Fruit fly (Drosophila melanogaster) whole organism, prepupa: Measurements from ENCODE around the gene CG7966.

ENCODE experiments used
- CG10631 ChIP-seq: fragments of 200-800 bp; sonication (Bioruptor generic); optimal IDR thresholded peaks from 2 replicates; lab custom pipeline; 2016; ENCODE audit warnings: missing biosample characterization, missing genetic modification characterization
- CG10669 ChIP-seq: fragments of 200-800 bp; sonication (Bioruptor generic); optimal IDR thresholded peaks from 3 replicates; lab custom pipeline; 2018; ENCODE audit warnings: missing biosample characterization, mild to moderate bottlenecking, missing genetic modification characterization, moderate library complexity
- CG15336 ChIP-seq: fragments of 200-800 bp; sonication (Bioruptor generic); IDR thresholded peaks from 2 replicates; pipeline ENCODE4 v1.3.6; 2022; ENCODE audit warnings: missing biosample characterization, missing genetic modification characterization
- CG1621 ChIP-seq: fragments of 200-800 bp; sonication (Bioruptor generic); optimal IDR thresholded peaks from 3 replicates; lab custom pipeline; 2018; ENCODE audit warnings: missing biosample characterization, mild to moderate bottlenecking, missing genetic modification characterization
- CG16779 ChIP-seq: fragments of 200-800 bp; sonication (Bioruptor generic); optimal IDR thresholded peaks from 3 replicates; lab custom pipeline; 2017; ENCODE audit warnings: missing biosample characterization, mild to moderate bottlenecking, missing genetic modification characterization
- CG3032 ChIP-seq: fragments of 200-800 bp; optimal IDR thresholded peaks from 2 replicates; lab custom pipeline; 2019; ENCODE audit warnings: missing biosample characterization, mild to moderate bottlenecking, missing genetic modification characterization, moderate library complexity
- CG31627 ChIP-seq: fragments of 200-800 bp; sonication (Bioruptor generic); optimal IDR thresholded peaks from 3 replicates; lab custom pipeline; 2016; ENCODE audit warnings: missing biosample characterization, missing genetic modification characterization
- CG32006 ChIP-seq: fragments of 200-800 bp; sonication (Bioruptor generic); optimal IDR thresholded peaks from 3 replicates; lab custom pipeline; 2017; ENCODE audit warnings: missing biosample characterization, mild to moderate bottlenecking, missing genetic modification characterization
- CG3919 ChIP-seq: fragments of 200-800 bp; sonication (Bioruptor generic); optimal IDR thresholded peaks from 3 replicates; lab custom pipeline; 2016; ENCODE audit warnings: missing biosample characterization, missing genetic modification characterization
- CG4318 ChIP-seq: fragments of 200-800 bp; sonication (Bioruptor generic); optimal IDR thresholded peaks from 3 replicates; lab custom pipeline; 2017; ENCODE audit warnings: missing biosample characterization, mild to moderate bottlenecking, missing genetic modification characterization
- CG6163 ChIP-seq: fragments of 200-800 bp; sonication (Bioruptor generic); IDR thresholded peaks from 3 replicates; pipeline ENCODE4 v1.3.6; 2022; ENCODE audit warnings: missing biosample characterization, missing genetic modification characterization
- CG6276 ChIP-seq: fragments of 200-800 bp; sonication (Bioruptor generic); optimal IDR thresholded peaks from 2 replicates; lab custom pipeline; 2017; ENCODE audit warnings: missing biosample characterization, mild to moderate bottlenecking, missing genetic modification characterization
- CG6792 ChIP-seq: fragments of 200-800 bp; sonication (Bioruptor generic); optimal IDR thresholded peaks from 3 replicates; lab custom pipeline; 2016; ENCODE audit warnings: missing biosample characterization, missing genetic modification characterization
- CG8119 ChIP-seq: fragments of 200-800 bp; sonication (Bioruptor generic); IDR thresholded peaks from 3 replicates; pipeline ENCODE4 v1.3.6; 2022; ENCODE audit warnings: missing biosample characterization, missing genetic modification characterization
- CG8319 ChIP-seq: fragments of 200-800 bp; sonication (Bioruptor generic); optimal IDR thresholded peaks from 3 replicates; lab custom pipeline; 2016; ENCODE audit warnings: missing biosample characterization, missing genetic modification characterization
- CG8632 ChIP-seq: fragments of 200-800 bp; sonication (Bioruptor generic); optimal IDR thresholded peaks from 3 replicates; lab custom pipeline; 2016; ENCODE audit warnings: missing biosample characterization, missing genetic modification characterization
- CG9139 ChIP-seq: fragments of 200-800 bp; sonication (Bioruptor generic); optimal IDR thresholded peaks from 3 replicates; lab custom pipeline; 2017; ENCODE audit warnings: missing biosample characterization, mild to moderate bottlenecking, missing genetic modification characterization
- Eip75B ChIP-seq: fragments of 200-800 bp; sonication (Bioruptor generic); optimal IDR thresholded peaks from 3 replicates; lab custom pipeline; 2016; ENCODE audit warnings: missing biosample characterization, missing genetic modification characterization
- Eip78C ChIP-seq: fragments of 200-800 bp; sonication (Bioruptor generic); peaks from one replicate; lab custom pipeline; 2016; ENCODE audit warnings: missing biosample characterization, missing genetic modification characterization
- Eip93F ChIP-seq: fragments of 200-800 bp; sonication (Bioruptor generic); optimal IDR thresholded peaks from 2 replicates; lab custom pipeline; 2016; ENCODE audit warnings: missing biosample characterization, mild to moderate bottlenecking, missing genetic modification characterization
- Ets96B ChIP-seq: fragments of 200-800 bp; optimal IDR thresholded peaks from 2 replicates; lab custom pipeline; 2019; ENCODE audit warnings: missing biosample characterization, mild to moderate bottlenecking, missing genetic modification characterization, moderate library complexity
- Gug ChIP-seq: fragments of 200-800 bp; sonication (Bioruptor generic); IDR thresholded peaks from 2 replicates; pipeline ENCODE4 v1.3.6; 2022; ENCODE audit warnings: missing biosample characterization, missing genetic modification characterization
- Hr38 ChIP-seq: sonication (Bioruptor generic); optimal IDR thresholded peaks from 2 replicates; lab custom pipeline; 2016; ENCODE audit warnings: missing biosample characterization, missing genetic modification characterization
- Hr39 ChIP-seq: fragments of 200-800 bp; sonication (Bioruptor generic); optimal IDR thresholded peaks from 2 replicates; lab custom pipeline; 2016; ENCODE audit warnings: missing biosample characterization, missing genetic modification characterization
- Hr4 ChIP-seq: fragments of 200-800 bp; sonication (Bioruptor generic); optimal IDR thresholded peaks from 3 replicates; lab custom pipeline; 2016; ENCODE audit warnings: missing biosample characterization, missing genetic modification characterization
- Lpt ChIP-seq: fragments of 200-800 bp; sonication (Bioruptor generic); optimal IDR thresholded peaks from 3 replicates; lab custom pipeline; 2016; ENCODE audit warnings: missing biosample characterization, missing genetic modification characterization
- Met ChIP-seq: fragments of 200-800 bp; sonication (Bioruptor generic); optimal IDR thresholded peaks from 3 replicates; lab custom pipeline; 2016; ENCODE audit warnings: missing biosample characterization, missing genetic modification characterization
- OdsH ChIP-seq: fragments of 200-800 bp; sonication (Bioruptor generic); optimal IDR thresholded peaks from 3 replicates; lab custom pipeline; 2016; ENCODE audit warnings: missing biosample characterization, missing genetic modification characterization
- Smox ChIP-seq: fragments of 200-800 bp; sonication (Bioruptor generic); optimal IDR thresholded peaks from 3 replicates; lab custom pipeline; 2016; ENCODE audit warnings: missing biosample characterization, missing genetic modification characterization
- Sox14 ChIP-seq: fragments of 200-800 bp; sonication (Bioruptor generic); optimal IDR thresholded peaks from 3 replicates; lab custom pipeline; 2016; ENCODE audit warnings: missing biosample characterization, missing genetic modification characterization
- Sox15 ChIP-seq: fragments of 200-800 bp; sonication (Bioruptor generic); optimal IDR thresholded peaks from 3 replicates; lab custom pipeline; 2016; ENCODE audit warnings: missing biosample characterization, missing genetic modification characterization
- acj6 ChIP-seq: fragments of 200-800 bp; sonication (Bioruptor generic); optimal IDR thresholded peaks from 3 replicates; lab custom pipeline; 2016; ENCODE audit warnings: missing biosample characterization, missing genetic modification characterization
- cyc ChIP-seq: fragments of 200-800 bp; sonication (Bioruptor generic); optimal IDR thresholded peaks from 3 replicates; lab custom pipeline; 2016; ENCODE audit warnings: missing biosample characterization, missing genetic modification characterization
- dsx ChIP-seq: fragments of 200-800 bp; optimal IDR thresholded peaks from 3 replicates; lab custom pipeline; 2019; ENCODE audit warnings: missing biosample characterization, mild to moderate bottlenecking, missing genetic modification characterization, moderate library complexity; ENCODE audit not compliant: poor library complexity, severe bottlenecking
- eg ChIP-seq: fragments of 200-800 bp; sonication (Bioruptor generic); IDR thresholded peaks from 3 replicates; pipeline ENCODE4 v1.3.6; 2022; ENCODE audit warnings: missing biosample characterization, missing genetic modification characterization
- fd59A ChIP-seq: fragments of 200-800 bp; sonication (Bioruptor generic); optimal IDR thresholded peaks from 2 replicates; lab custom pipeline; 2017; ENCODE audit warnings: missing biosample characterization, mild to moderate bottlenecking, missing genetic modification characterization, missing genetic modification reagents
- fd85E ChIP-seq: fragments of 200-800 bp; sonication (Bioruptor generic); optimal IDR thresholded peaks from 3 replicates; lab custom pipeline; 2016; ENCODE audit warnings: missing biosample characterization, missing genetic modification characterization
- fkh ChIP-seq: fragments of 200-800 bp; sonication (Bioruptor generic); optimal IDR thresholded peaks from 3 replicates; lab custom pipeline; 2017; ENCODE audit warnings: missing biosample characterization, mild to moderate bottlenecking, missing genetic modification characterization, moderate library complexity
- lz ChIP-seq: fragments of 200-800 bp; sonication (Bioruptor generic); optimal IDR thresholded peaks from 3 replicates; lab custom pipeline; 2016; ENCODE audit warnings: missing biosample characterization, missing genetic modification characterization
- net ChIP-seq: fragments of 200-800 bp; sonication (Bioruptor generic); optimal IDR thresholded peaks from 3 replicates; lab custom pipeline; 2016; ENCODE audit warnings: missing biosample characterization, missing genetic modification characterization
- pdm3 ChIP-seq: fragments of 200-800 bp; sonication (Bioruptor generic); optimal IDR thresholded peaks from 3 replicates; lab custom pipeline; 2016; ENCODE audit warnings: missing biosample characterization, missing genetic modification characterization
- spab ChIP-seq: fragments of 200-800 bp; sonication (Bioruptor generic); optimal IDR thresholded peaks from 2 replicates; lab custom pipeline; 2017; ENCODE audit warnings: missing biosample characterization, mild to moderate bottlenecking, missing genetic modification characterization, missing genetic modification reagents
- ss ChIP-seq, 2 experiments: fragments of 200-800 bp; sonication (Bioruptor generic); optimal IDR thresholded peaks; 2 replicates in 1 of 2; 3 replicates in 1 of 2; lab custom pipeline; 2017 to 2018; ENCODE audit warnings: mild to moderate bottlenecking in 2 of 2, missing biosample characterization in 2 of 2, missing genetic modification characterization in 2 of 2, moderate library complexity in 1 of 2
- svp ChIP-seq: fragments of 200-800 bp; sonication (Bioruptor generic); peaks from one replicate; lab custom pipeline; 2016; ENCODE audit warnings: missing biosample characterization, missing genetic modification characterization
- topi ChIP-seq: fragments of 200-800 bp; sonication (Bioruptor generic); optimal IDR thresholded peaks from 3 replicates; lab custom pipeline; 2016; ENCODE audit warnings: missing biosample characterization, missing genetic modification characterization

CG7966 gene

dm6 chr3R:13051298-13051723 is at the start of gene CG7966 (continued):
- TF ChIP-seq CG1621 (tag; lab: Kevin White, UChicago): peak; percentile 25
- peak; percentile 96 for TF ChIP-seq dsx (GFP tag; lab: Kevin White, UChicago)
- TF ChIP-seq CG15336 (GFP tag; lab: Robert Waterston, UW): peak; percentile 55; the same call in 1 of the 2 replicates
- TF ChIP-seq CG8632 (GFP tag; lab: Kevin White, UChicago): no peak
- TF ChIP-seq CG31627 (GFP tag; lab: Kevin White, UChicago): no peak
- peak; percentile 46; the same call in 2 of the 3 replicates for TF ChIP-seq eg (GFP tag; lab: Robert Waterston, UW)
- TF ChIP-seq CG10631 (GFP tag; lab: Kevin White, UChicago): no peak

dm6 chr3R:13091666-13092065 is 40.4 kb upstream of the CG7966 start:
- TF ChIP-seq CG10669 (GFP tag; lab: Kevin White, UChicago) (peak; percentile 28), ss (GFP tag; optimal IDR thresholded peaks at IDR 0.05; lab: Kevin White, UChicago) (peak in 1 of 2 experiments; percentile 28), spab (peak; percentile 24), CG32006 (peak; percentile 25), Sox15 (GFP tag; lab: Kevin White, UChicago) (no peak), OdsH (GFP tag; lab: Kevin White, UChicago) (peak; percentile 8), Lpt (no peak), Hr38 (no peak), svp (GFP tag; lab: Kevin White, UChicago) (peak; percentile 58), Met (GFP tag; lab: Kevin White, UChicago) (no peak), pdm3 (peak; percentile 30), CG3919 (peak; percentile 37), net (peak; percentile 7), Hr39 (GFP tag; lab: Kevin White, UChicago) (no peak), CG8119 (0 out of 3 replicates have a peak, but pooled peaks have one; percentile 29), Eip75B (GFP tag; lab: Kevin White, UChicago) (no peak), acj6 (GFP tag; lab: Kevin White, UChicago) (peak; percentile 2), Ets96B (tag; lab: Kevin White, UChicago) (peak; percentile 45), dsx (GFP tag; lab: Kevin White, UChicago) (peak; percentile 24), CG1621 (tag; lab: Kevin White, UChicago) (peak; percentile 6), Eip78C (GFP tag; lab: Kevin White, UChicago) (peak; percentile 74), CG10631 (GFP tag; lab: Kevin White, UChicago) (peak; percentile 20), CG9139 (no peak)
- TF ChIP-seq, all 60 proteins: peak for 16

- TF ChIP-seq Eip78C (GFP tag; lab: Kevin White, UChicago) (no peak), Hr4 (no peak), CG6792 (GFP tag; lab: Kevin White, UChicago) (no peak), CG32006 (no peak), fd59A (GFP tag; lab: Kevin White, UChicago) (no peak)
- TF ChIP-seq, all 60 proteins: peak for 0
These were observed 37.7 kb upstream of the CG7966 start, which contains the start of gene CG34308 for dm6 chr3R:13088942-13089341. CG34308 (plus strand) TSS chr3R:13089242.

- TF ChIP-seq fd85E (GFP tag; lab: Kevin White, UChicago): no peak
- no peak for TF ChIP-seq pdm3
- no peak for TF ChIP-seq Smox (GFP tag; lab: Kevin White, UChicago)
- TF ChIP-seq fkh (GFP tag; lab: Kevin White, UChicago): peak; percentile 44
- peak; percentile 30 for TF ChIP-seq CG1621 (tag; lab: Kevin White, UChicago)
- TF ChIP-seq Hr39 (GFP tag; lab: Kevin White, UChicago): no peak
- peak; percentile 56 for TF ChIP-seq Eip78C (GFP tag; lab: Kevin White, UChicago)
- TF ChIP-seq Sox14 (GFP tag; lab: Kevin White, UChicago): no peak
- TF ChIP-seq dsx (GFP tag; lab: Kevin White, UChicago): peak; percentile 11
- TF ChIP-seq CG16779 (tag; lab: Kevin White, UChicago): no peak
- TF ChIP-seq cyc (GFP tag; lab: Kevin White, UChicago): no peak
- TF ChIP-seq Eip93F: no peak
- no peak for TF ChIP-seq CG4318
- TF ChIP-seq lz (GFP tag; lab: Kevin White, UChicago): no peak
- no peak for TF ChIP-seq Met (GFP tag; lab: Kevin White, UChicago)
- no peak for TF ChIP-seq Gug (GFP tag; lab: Robert Waterston, UW)
- no peak for TF ChIP-seq CG8319 (GFP tag; lab: Kevin White, UChicago)
- no peak for TF ChIP-seq CG3032
- no peak for TF ChIP-seq CG32006
- TF ChIP-seq CG10669 (GFP tag; lab: Kevin White, UChicago): no peak
- no peak for TF ChIP-seq CG6276
- no peak for TF ChIP-seq eg (GFP tag; lab: Robert Waterston, UW)
- TF ChIP-seq topi: no peak
- TF ChIP-seq CG6163 (GFP tag; lab: Robert Waterston, UW): no peak
- TF ChIP-seq CG9139: no peak
- no peak for TF ChIP-seq OdsH (GFP tag; lab: Kevin White, UChicago)
These were observed 37.1 kb upstream of the CG7966 start, which contains the start of gene timeout for dm6 chr3R:13088395-13088794. timeout (plus strand) TSS chr3R:13088651.
